Worm (Caenorhabditis elegans) whole organism, dauer: Measurements from ENCODE around the gene aldo-2.

Experiments
- unc-62 ChIP-seq: sonication (generic microtip); optimal IDR thresholded peaks from 2 replicates; lab custom pipeline; 2017; ENCODE audit warnings: missing biosample characterization, missing genetic modification reagents, missing genetic modification characterization

The aldo-2 gene

ce11 chrIII:5868401-5868800 lies 8.0 kb downstream of the aldo-2 start, which contains the start of gene eng-1:
TSS of gene eng-1 (minus strand) at chrIII:5868501.
- TF ChIP-seq unc-62 (GFP tag; lab: Kevin White, UChicago): no peak

- TF ChIP-seq unc-62 (GFP tag; lab: Kevin White, UChicago): no peak
Measured at ce11 chrIII:5864270-5864669, 12.2 kb downstream of the aldo-2 start, which contains the start of gene rabn-5. TSS of gene rabn-5 (plus strand) at chrIII:5864553.

ce11 chrIII:5863774-5864173 lies 12.7 kb downstream of the aldo-2 start, which contains the start of gene dnpp-1:
TSS of gene dnpp-1 (minus strand) at chrIII:5863803.
- TF ChIP-seq unc-62 (GFP tag; lab: Kevin White, UChicago): no peak

ce11 chrIII:5859008-5859407 lies 17.4 kb downstream of the aldo-2 start, which contains the start of gene dpf-4:
TSS of gene dpf-4 (plus strand) at chrIII:5859308.
- TF ChIP-seq unc-62 (GFP tag; lab: Kevin White, UChicago): no peak

ce11 chrIII:5855637-5856179 lies 20.7 kb downstream of the aldo-2 start, which contains the start of the genes cct-6 and alh-9:
TSS of gene cct-6 (minus strand) at chrIII:5855687.
TSS of gene alh-9 (plus strand) at chrIII:5856018.
- TF ChIP-seq unc-62 (GFP tag; lab: Kevin White, UChicago): no peak

ce11 chrIII:5853240-5853639 lies 23.2 kb downstream of the aldo-2 start, which contains the start of gene ddx-23:
TSS of gene ddx-23 (minus strand) at chrIII:5853269.
- TF ChIP-seq unc-62 (GFP tag; lab: Kevin White, UChicago): no peak

- no peak for TF ChIP-seq unc-62 (GFP tag; lab: Kevin White, UChicago)
Measured at ce11 chrIII:5846412-5846811, 30.0 kb downstream of the aldo-2 start.

ce11 chrIII:5845483-5845882 lies 30.9 kb downstream of the aldo-2 start:
- no peak for TF ChIP-seq unc-62 (GFP tag; lab: Kevin White, UChicago)

ce11 chrIII:5843662-5844061 lies 32.8 kb downstream of the aldo-2 start:
- TF ChIP-seq unc-62 (GFP tag; lab: Kevin White, UChicago): no peak

- TF ChIP-seq unc-62 (GFP tag; lab: Kevin White, UChicago): no peak
Measured at ce11 chrIII:5842920-5843319, 33.5 kb downstream of the aldo-2 start.

ce11 chrIII:5841676-5842075 lies 34.7 kb downstream of the aldo-2 start:
- TF ChIP-seq unc-62 (GFP tag; lab: Kevin White, UChicago): no peak

ce11 chrIII:5840815-5841573 lies 35.4 kb downstream of the aldo-2 start:
- no peak for TF ChIP-seq unc-62 (GFP tag; lab: Kevin White, UChicago)

ce11 chrIII:5840277-5840676 lies 36.1 kb downstream of the aldo-2 start:
- no peak for TF ChIP-seq unc-62 (GFP tag; lab: Kevin White, UChicago)

- no peak for TF ChIP-seq unc-62 (GFP tag; lab: Kevin White, UChicago)
Measured at ce11 chrIII:5839598-5839997, 36.8 kb downstream of the aldo-2 start.

ce11 chrIII:5839147-5839546 lies 37.3 kb downstream of the aldo-2 start:
- TF ChIP-seq unc-62 (GFP tag; lab: Kevin White, UChicago): no peak
